Fruit fly (Drosophila melanogaster) Kc167 (cell line): ENCODE results near the gene tnc.

Source experiments
- Myc ChIP-seq: fragments of >200 bp; optimal IDR thresholded peaks from 2 replicates; lab custom pipeline; 2017; ENCODE audit warnings: missing external identifiers
- h ChIP-seq: fragments of >200 bp; optimal IDR thresholded peaks from 3 replicates; lab custom pipeline; 2018; ENCODE audit warnings: missing external identifiers
- insv ChIP-seq: fragments of >200 bp; optimal IDR thresholded peaks from 3 replicates; lab custom pipeline; 2018; ENCODE audit warnings: missing external identifiers
- psq ChIP-seq: fragments of >200 bp; optimal IDR thresholded peaks from 2 replicates; lab custom pipeline; 2017; ENCODE audit warnings: missing external identifiers

dm6 chr3R:24976144-24976543 lies 8.0 kb upstream of the tnc start:
- TF ChIP-seq insv (lab: Kevin White, UChicago), result no peak
- TF ChIP-seq psq, result no peak
- TF ChIP-seq Myc, result no peak
- no peak for TF ChIP-seq h (lab: Kevin White, UChicago)
